Fruit fly (Drosophila melanogaster): Measurements from ENCODE around the gene hth.

DNA sequence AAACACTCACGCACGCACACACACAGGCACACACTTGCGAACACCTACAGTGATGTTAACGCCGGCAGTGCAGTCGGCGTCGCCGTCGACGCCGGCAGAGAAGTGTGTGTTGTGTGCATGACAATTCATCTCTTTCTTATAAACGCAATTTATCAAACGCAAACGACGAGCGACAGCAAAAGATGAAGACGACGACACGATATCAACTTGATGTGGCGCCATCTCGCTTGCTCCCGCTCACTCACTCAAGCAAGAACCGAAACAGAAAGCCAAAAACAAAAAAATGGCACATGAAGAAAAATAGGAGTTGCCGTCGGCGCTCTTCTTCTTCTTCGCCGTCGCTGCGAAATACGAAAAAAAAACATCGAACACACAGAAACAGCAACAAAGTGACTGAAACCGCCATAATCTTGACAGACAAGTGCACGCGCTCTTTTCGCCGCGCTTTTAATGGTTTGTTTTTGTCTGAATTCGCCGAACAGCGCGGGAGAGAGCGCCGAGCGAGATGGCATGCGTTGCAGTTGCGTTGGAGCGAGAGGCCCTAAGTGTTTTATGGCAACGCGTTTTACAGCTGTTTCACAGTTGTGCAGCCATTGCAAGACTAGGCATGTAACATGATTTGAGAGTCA is 22.5 kb downstream of the hth start:
- peak; percentile 66 for TF ChIP-seq CG34367 (tag; optimal IDR thresholded peaks at IDR 0.05)
- TF ChIP-seq CG14655 (GFP tag; optimal IDR thresholded peaks at IDR 0.05), result peak; percentile 69
- TF ChIP-seq CG10348 (GFP tag; IDR thresholded peaks at IDR 0.05), result no peak
- no peak; the same call in 1 of the 2 replicates for TF ChIP-seq Ets98B (GFP tag; IDR thresholded peaks at IDR 0.05)
- peak; percentile 43 for TF ChIP-seq EcR (GFP tag; optimal IDR thresholded peaks at IDR 0.05)
- TF ChIP-seq Snoo (tag; optimal IDR thresholded peaks at IDR 0.05), result peak; percentile 54
- peak; percentile 50 for TF ChIP-seq CG9948 (tag; optimal IDR thresholded peaks at IDR 0.05)
- TF ChIP-seq CG12605 (GFP tag; IDR thresholded peaks at IDR 0.05), result peak; percentile 75
- peak; percentile 68 for TF ChIP-seq CG32121 (GFP tag; IDR thresholded peaks at IDR 0.05)
- no peak for TF ChIP-seq Pif1B (GFP tag; optimal IDR thresholded peaks at IDR 0.05)

Measured in whole organism, pupa.